Fruit fly (Drosophila melanogaster): ENCODE data around the gene sphe.

sphe gene

DNA sequence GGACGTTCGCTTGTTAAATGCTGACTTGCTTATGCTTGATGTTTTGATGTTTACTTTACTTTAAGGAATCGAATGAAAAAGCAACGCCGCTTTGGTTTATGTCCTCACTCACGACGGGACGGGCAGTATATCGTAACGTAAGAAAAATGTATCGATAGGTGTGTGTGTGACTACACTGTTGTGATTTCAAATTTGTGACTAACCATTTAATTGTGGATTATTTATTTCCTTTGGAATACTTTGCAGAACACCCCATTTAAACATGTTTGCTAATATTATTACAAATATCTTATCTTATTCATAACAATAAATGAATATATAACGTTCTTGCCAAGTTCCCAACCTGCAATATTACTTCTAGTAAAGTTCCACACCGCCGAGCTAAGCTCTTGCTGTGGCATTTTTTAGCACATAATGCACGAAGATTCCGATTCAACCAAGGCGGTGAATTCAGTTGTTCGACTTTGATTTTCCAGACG lies 46.8 kb downstream of the sphe start, which contains the start of the genes Nemp and r:
Nemp (minus strand) TSS at position 85 of the 479 bp plus-strand sequence.
r (plus strand) TSS at position 429 of the 479 bp plus-strand sequence.
- TF ChIP-seq Sin3A (optimal IDR thresholded peaks at IDR 0.05) (no peak), h (optimal IDR thresholded peaks at IDR 0.05) (no peak), ttk (optimal IDR thresholded peaks at IDR 0.05) (no peak), insv (optimal IDR thresholded peaks at IDR 0.05) (no peak), Myc (optimal IDR thresholded peaks at IDR 0.05) (no peak), psq (optimal IDR thresholded peaks at IDR 0.05) (no peak)

DNA sequence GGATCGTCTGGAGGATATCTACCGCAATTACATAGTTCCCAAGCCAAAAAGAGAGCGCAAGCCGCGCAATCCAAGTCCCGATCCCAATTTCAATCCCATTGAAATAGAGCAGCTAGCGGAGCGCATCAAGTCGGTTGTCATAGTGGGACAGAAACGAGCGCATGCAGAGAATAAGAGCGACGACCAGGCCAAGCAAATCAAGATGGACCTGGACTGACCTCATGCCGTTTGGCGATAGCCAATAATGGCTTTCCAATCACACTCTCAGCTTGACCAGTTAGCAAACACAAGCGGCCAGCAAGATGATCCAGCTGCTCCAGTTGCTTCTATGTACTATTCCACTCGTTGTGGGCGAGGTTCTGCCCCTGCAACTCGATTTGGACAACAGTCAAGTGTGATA lies 50.1 kb downstream of the sphe start:
- no peak for TF ChIP-seq insv (optimal IDR thresholded peaks at IDR 0.05)
- TF ChIP-seq ttk (optimal IDR thresholded peaks at IDR 0.05) = no peak
- TF ChIP-seq Sin3A (optimal IDR thresholded peaks at IDR 0.05) = no peak
- TF ChIP-seq h (optimal IDR thresholded peaks at IDR 0.05) = no peak
- no peak for TF ChIP-seq psq (optimal IDR thresholded peaks at IDR 0.05)
- no peak for TF ChIP-seq Myc (optimal IDR thresholded peaks at IDR 0.05)

dm6 chrX:16651098-16651497 lies 50.7 kb downstream of the sphe start, which contains the start of the genes CG32573 and CG42512:
CG32573 (plus strand) TSS chrX:16651376.
CG42512 (plus strand) TSS chrX:16651376.
- TF ChIP-seq h (optimal IDR thresholded peaks at IDR 0.05) (no peak), Sin3A (optimal IDR thresholded peaks at IDR 0.05) (no peak), psq (optimal IDR thresholded peaks at IDR 0.05) (no peak), ttk (optimal IDR thresholded peaks at IDR 0.05) (no peak), insv (optimal IDR thresholded peaks at IDR 0.05) (no peak), Myc (optimal IDR thresholded peaks at IDR 0.05) (no peak)
